Fruit fly (Drosophila melanogaster) whole organism, embryonic: Measurements from ENCODE around the gene zetaCOP.

Experiments
- ATbp ChIP-seq: fragments of 200-800 bp; sonication (Bioruptor generic); optimal IDR thresholded peaks from 2 replicates; lab custom pipeline; 2017; ENCODE audit warnings: missing biosample characterization, mild to moderate bottlenecking, missing genetic modification characterization, missing genetic modification reagents
- Atf3 ChIP-seq: fragments of 200-800 bp; sonication (Bioruptor generic); optimal IDR thresholded peaks from 3 replicates; lab custom pipeline; 2016; ENCODE audit warnings: missing biosample characterization, missing genetic modification characterization
- B-H1 ChIP-seq: fragments of 200-800 bp; sonication (Bioruptor generic); IDR thresholded peaks from 3 replicates; pipeline ENCODE4 v1.3.6; 2022; ENCODE audit warnings: missing biosample characterization, missing genetic modification characterization
- CG1024 ChIP-seq: fragments of 200-800 bp; sonication (Bioruptor generic); IDR thresholded peaks from 2 replicates; pipeline ENCODE4 v1.3.6; 2022; ENCODE audit warnings: missing biosample characterization, missing genetic modification characterization
- CG10654 ChIP-seq: fragments of 200-800 bp; sonication (Bioruptor generic); optimal IDR thresholded peaks from 2 replicates; lab custom pipeline; 2016; ENCODE audit warnings: missing biosample characterization, missing genetic modification characterization
- CG10959 ChIP-seq: fragments of 200-800 bp; sonication (Bioruptor generic); IDR thresholded peaks from 2 replicates; pipeline ENCODE4 v1.3.6; 2022; ENCODE audit warnings: missing biosample characterization, missing genetic modification characterization
- CG12155 ChIP-seq: fragments of 200-800 bp; sonication (Bioruptor generic); optimal IDR thresholded peaks from 3 replicates; lab custom pipeline; 2016; ENCODE audit warnings: missing biosample characterization, missing genetic modification characterization
- CG12236 ChIP-seq: fragments of 200-800 bp; sonication (Bioruptor generic); optimal IDR thresholded peaks from 2 replicates; lab custom pipeline; 2016; ENCODE audit warnings: missing biosample characterization, missing genetic modification characterization
- CG12391 ChIP-seq: fragments of 200-800 bp; sonication (Bioruptor generic); optimal IDR thresholded peaks from 3 replicates; lab custom pipeline; 2018; ENCODE audit warnings: missing biosample characterization, mild to moderate bottlenecking, missing genetic modification characterization, moderate library complexity
- CG14710 ChIP-seq: fragments of 200-800 bp; sonication (Bioruptor generic); optimal IDR thresholded peaks from 3 replicates; lab custom pipeline; 2019; ENCODE audit warnings: missing biosample characterization, mild to moderate bottlenecking, missing genetic modification characterization, moderate library complexity
- CG1603 ChIP-seq: fragments of 200-800 bp; sonication (Bioruptor generic); optimal IDR thresholded peaks from 2 replicates; lab custom pipeline; 2019; ENCODE audit warnings: missing biosample characterization, mild to moderate bottlenecking, missing genetic modification characterization, moderate library complexity
- CG16779 ChIP-seq: fragments of 200-800 bp; sonication (Bioruptor generic); IDR thresholded peaks from 2 replicates; pipeline ENCODE4 v1.3.6; 2022; ENCODE audit warnings: missing biosample characterization, missing genetic modification characterization
- CG17385 ChIP-seq: fragments of 200-800 bp; sonication (Bioruptor generic); optimal IDR thresholded peaks from 3 replicates; lab custom pipeline; 2018; ENCODE audit warnings: missing biosample characterization, mild to moderate bottlenecking, missing genetic modification characterization
- CG2199 ChIP-seq: fragments of 200-800 bp; sonication (Bioruptor generic); IDR thresholded peaks from 3 replicates; pipeline ENCODE4 v1.3.6; 2022; ENCODE audit warnings: missing biosample characterization, missing genetic modification characterization
- CG2875 ChIP-seq: fragments of 200-800 bp; sonication (Bioruptor generic); optimal IDR thresholded peaks from 2 replicates; lab custom pipeline; 2017; ENCODE audit warnings: missing biosample characterization, mild to moderate bottlenecking, missing genetic modification characterization, missing genetic modification reagents
- CG3065 ChIP-seq: fragments of 200-800 bp; sonication (Bioruptor generic); optimal IDR thresholded peaks from 2 replicates; lab custom pipeline; 2016; ENCODE audit warnings: missing biosample characterization, missing genetic modification characterization
- CG31365 ChIP-seq: fragments of 200-800 bp; sonication (Bioruptor generic); optimal IDR thresholded peaks from 2 replicates; lab custom pipeline; 2018; ENCODE audit warnings: missing biosample characterization, mild to moderate bottlenecking, missing genetic modification characterization
- CG3847 ChIP-seq: fragments of 200-800 bp; sonication (Bioruptor generic); IDR thresholded peaks from 2 replicates; pipeline ENCODE4 v1.3.6; 2022; ENCODE audit warnings: missing biosample characterization, missing genetic modification characterization
- CG5245 ChIP-seq: fragments of 200-800 bp; sonication (Bioruptor generic); optimal IDR thresholded peaks from 3 replicates; lab custom pipeline; 2016; ENCODE audit warnings: missing biosample characterization, missing genetic modification characterization
- CG6765 ChIP-seq: fragments of 200-800 bp; sonication (Bioruptor generic); optimal IDR thresholded peaks from 3 replicates; lab custom pipeline; 2017; ENCODE audit warnings: missing biosample characterization, mild to moderate bottlenecking, missing genetic modification characterization
- CG6791 ChIP-seq: fragments of 200-800 bp; sonication (Bioruptor generic); IDR thresholded peaks from 3 replicates; pipeline ENCODE4 v1.3.6; 2022; ENCODE audit warnings: missing biosample characterization, missing genetic modification characterization; ENCODE audit not compliant: partially characterized antibody
- CG7745 ChIP-seq: fragments of 200-800 bp; sonication (Bioruptor generic); optimal IDR thresholded peaks from 2 replicates; lab custom pipeline; 2018; ENCODE audit warnings: missing biosample characterization, mild to moderate bottlenecking, missing genetic modification characterization, moderate library complexity
- CG8290 ChIP-seq, 3 experiments: fragments of 200-800 bp; sonication (Bioruptor generic); optimal IDR thresholded peaks; 2 replicates each; lab custom pipeline; 2016 to 2019; ENCODE audit warnings: missing biosample characterization in 3 of 3, missing genetic modification characterization in 3 of 3, mild to moderate bottlenecking in 2 of 3, moderate library complexity in 1 of 3
- CG8359 ChIP-seq: fragments of 200-800 bp; sonication (Bioruptor generic); optimal IDR thresholded peaks from 2 replicates; lab custom pipeline; 2017; ENCODE audit warnings: missing biosample characterization, mild to moderate bottlenecking, missing genetic modification characterization, borderline replicate concordance
- CG8388 ChIP-seq: fragments of 200-800 bp; sonication (Bioruptor generic); optimal IDR thresholded peaks from 2 replicates; lab custom pipeline; 2019; ENCODE audit warnings: missing biosample characterization, mild to moderate bottlenecking, missing genetic modification characterization, moderate library complexity
- CTCF ChIP-seq: fragments of 200-800 bp; sonication (Bioruptor generic); optimal IDR thresholded peaks from 2 replicates; lab custom pipeline; 2017; ENCODE audit warnings: missing biosample characterization, mild to moderate bottlenecking, missing genetic modification characterization, moderate library complexity
- Lhr ChIP-seq: fragments of 200-800 bp; sonication (Bioruptor generic); optimal IDR thresholded peaks from 3 replicates; lab custom pipeline; 2017; ENCODE audit warnings: mild to moderate bottlenecking, missing biosample characterization, missing genetic modification reagents, missing genetic modification characterization
- NK7.1 ChIP-seq: fragments of 200-800 bp; sonication (Bioruptor generic); optimal IDR thresholded peaks from 3 replicates; lab custom pipeline; 2016; ENCODE audit warnings: missing biosample characterization, missing genetic modification characterization
- Nf-YB ChIP-seq: fragments of 200-800 bp; sonication (Bioruptor generic); optimal IDR thresholded peaks from 3 replicates; lab custom pipeline; 2019; ENCODE audit warnings: missing biosample characterization, mild to moderate bottlenecking, missing genetic modification characterization, moderate library complexity
- Oaz ChIP-seq: fragments of 200-800 bp; sonication (Bioruptor generic); IDR thresholded peaks from 2 replicates; pipeline ENCODE4 v1.3.6; 2022; ENCODE audit warnings: missing biosample characterization, missing genetic modification characterization
- Ptx1 ChIP-seq: fragments of 200-800 bp; sonication (Bioruptor generic); IDR thresholded peaks from 2 replicates; pipeline ENCODE4 v1.3.6; 2022; ENCODE audit warnings: missing biosample characterization, missing genetic modification characterization
- Vsx1 ChIP-seq: fragments of 200-800 bp; sonication (Bioruptor generic); optimal IDR thresholded peaks from 2 replicates; lab custom pipeline; 2017; ENCODE audit warnings: missing biosample characterization, mild to moderate bottlenecking, missing genetic modification characterization, missing genetic modification reagents
- abd-A ChIP-seq: fragments of 200-800 bp; sonication (Bioruptor generic); optimal IDR thresholded peaks from 3 replicates; lab custom pipeline; 2019; ENCODE audit warnings: missing biosample characterization, mild to moderate bottlenecking, missing genetic modification characterization, moderate library complexity
- chinmo ChIP-seq: fragments of 200-800 bp; sonication (Bioruptor generic); IDR thresholded peaks from 4 replicates; pipeline ENCODE4 v1.3.6; 2022; ENCODE audit warnings: missing biosample characterization, missing genetic modification characterization; ENCODE audit not compliant: partially characterized antibody
- dpn ChIP-seq, 2 experiments: fragments of 200-800 bp; sonication (Bioruptor generic); optimal IDR thresholded peaks; 3 replicates each; lab custom pipeline; 2016; ENCODE audit warnings: missing biosample characterization in 2 of 2, missing genetic modification characterization in 2 of 2
- emc ChIP-seq: fragments of 200-800 bp; sonication (Bioruptor generic); optimal IDR thresholded peaks from 2 replicates; lab custom pipeline; 2016; ENCODE audit warnings: missing biosample characterization, missing genetic modification characterization
- eyg ChIP-seq: fragments of 200-800 bp; sonication (Bioruptor generic); optimal IDR thresholded peaks from 3 replicates; lab custom pipeline; 2016; ENCODE audit warnings: missing biosample characterization, missing genetic modification characterization
- fd3F ChIP-seq: fragments of 200-800 bp; sonication (Bioruptor generic); optimal IDR thresholded peaks from 2 replicates; lab custom pipeline; 2018; ENCODE audit warnings: missing biosample characterization, mild to moderate bottlenecking, missing genetic modification characterization, moderate library complexity
- ftz-f1 ChIP-seq: fragments of 200-800 bp; sonication (Bioruptor generic); optimal IDR thresholded peaks from 2 replicates; lab custom pipeline; 2016; ENCODE audit warnings: missing biosample characterization, missing genetic modification characterization
- gce ChIP-seq: fragments of 200-800 bp; sonication (Bioruptor generic); IDR thresholded peaks from 3 replicates; pipeline ENCODE4 v1.3.6; 2022; ENCODE audit warnings: missing biosample characterization, missing genetic modification characterization
- gsb-n ChIP-seq: fragments of 200-800 bp; sonication (Bioruptor generic); optimal IDR thresholded peaks from 3 replicates; lab custom pipeline; 2018; ENCODE audit warnings: missing biosample characterization, mild to moderate bottlenecking, missing genetic modification characterization
- onecut ChIP-seq: fragments of 200-800 bp; sonication (Bioruptor generic); IDR thresholded peaks from 2 replicates; pipeline ENCODE4 v1.3.6; 2022; ENCODE audit warnings: missing biosample characterization, missing genetic modification characterization
- pum ChIP-seq: fragments of 200-800 bp; sonication (Bioruptor generic); optimal IDR thresholded peaks from 2 replicates; lab custom pipeline; 2016; ENCODE audit warnings: missing biosample characterization, missing genetic modification characterization
- repo ChIP-seq: fragments of 200-800 bp; sonication (Bioruptor generic); optimal IDR thresholded peaks from 2 replicates; lab custom pipeline; 2016; ENCODE audit warnings: missing biosample characterization, missing genetic modification characterization
- rib ChIP-seq: fragments of 200-800 bp; sonication (Bioruptor generic); IDR thresholded peaks from 2 replicates; pipeline ENCODE4 v1.3.6; 2022; ENCODE audit warnings: missing biosample characterization, missing genetic modification characterization
- schlank ChIP-seq: fragments of 200-800 bp; sonication (Bioruptor generic); optimal IDR thresholded peaks from 2 replicates; lab custom pipeline; 2018; ENCODE audit warnings: missing biosample characterization, mild to moderate bottlenecking, missing genetic modification characterization
- slou ChIP-seq: fragments of 200-800 bp; sonication (Bioruptor generic); optimal IDR thresholded peaks from 3 replicates; lab custom pipeline; 2016; ENCODE audit warnings: missing biosample characterization, missing genetic modification characterization
- toy ChIP-seq: fragments of 200-800 bp; sonication (Bioruptor generic); IDR thresholded peaks from 2 replicates; pipeline ENCODE4 v1.3.6; 2022; ENCODE audit warnings: missing biosample characterization, missing genetic modification characterization
- ttk ChIP-seq: fragments of 200-800 bp; sonication (Bioruptor generic); IDR thresholded peaks from 2 replicates; pipeline ENCODE4 v2.1.2; 2022; ENCODE audit warnings: missing biosample characterization, missing genetic modification characterization
- wdn ChIP-seq: fragments of 200-800 bp; sonication (Bioruptor generic); IDR thresholded peaks from 2 replicates; pipeline ENCODE4 v1.3.6; 2022; ENCODE audit warnings: missing biosample characterization, missing genetic modification characterization
- wek ChIP-seq: fragments of 200-800 bp; sonication (Bioruptor generic); optimal IDR thresholded peaks from 3 replicates; lab custom pipeline; 2018; ENCODE audit warnings: missing biosample characterization, mild to moderate bottlenecking, missing genetic modification characterization, moderate library complexity
- z ChIP-seq: fragments of 200-800 bp; sonication (Bioruptor generic); IDR thresholded peaks from 3 replicates; pipeline ENCODE4 v1.3.6; 2022; ENCODE audit warnings: missing biosample characterization, missing genetic modification characterization

Gene zetaCOP

DNA sequence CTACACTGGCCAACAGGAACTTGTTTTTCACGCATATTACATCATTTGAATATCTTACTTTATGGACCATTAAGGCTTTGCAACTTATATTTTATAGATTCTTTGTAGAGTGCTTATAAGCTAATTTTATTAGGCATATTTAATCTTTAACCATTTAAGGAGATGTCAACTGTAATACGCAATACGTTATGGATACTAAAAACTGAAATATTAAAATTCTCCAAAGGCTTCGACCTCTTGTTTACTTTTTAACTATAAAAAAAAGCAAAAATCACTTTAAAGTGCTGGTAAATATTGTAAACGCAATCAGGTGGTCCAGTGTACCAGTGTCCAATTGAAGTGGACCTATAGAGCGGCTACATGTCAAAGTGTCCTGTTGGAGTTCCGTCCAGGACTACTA lies 16.3 kb downstream of the zetaCOP start (continued):
- no peak for TF ChIP-seq Atf3 (GFP tag; lab: Kevin White, UChicago)
- peak; percentile 48 for TF ChIP-seq CG12391 (tag; lab: Kevin White, UChicago)
- TF ChIP-seq CG12236 (GFP tag; lab: Kevin White, UChicago): no peak
- no peak for TF ChIP-seq CG10654 (GFP tag; lab: Kevin White, UChicago)
- no peak for TF ChIP-seq B-H1 (GFP tag; lab: Robert Waterston, UW)
- TF ChIP-seq repo (GFP tag; lab: Kevin White, UChicago): no peak
- TF ChIP-seq emc: no peak
- no peak for TF ChIP-seq chinmo (GFP tag; lab: Robert Waterston, UW)
- TF ChIP-seq CG1024 (GFP tag; lab: Robert Waterston, UW): no peak
- no peak for TF ChIP-seq Vsx1 (GFP tag; lab: Kevin White, UChicago)
- TF ChIP-seq Ptx1 (GFP tag; lab: Robert Waterston, UW): peak; percentile 39; the same call in 1 of the 2 replicates
- TF ChIP-seq dpn (GFP tag; optimal IDR thresholded peaks at IDR 0.05; lab: Kevin White, UChicago): peak in 1 of 2 experiments; percentile 12
- TF ChIP-seq CG8290 (GFP tag; optimal IDR thresholded peaks at IDR 0.05; lab: Kevin White, UChicago): no peak
- TF ChIP-seq CG8290 (tag; optimal IDR thresholded peaks at IDR 0.05; lab: Kevin White, UChicago): no peak
- no peak for TF ChIP-seq Oaz (GFP tag; lab: Robert Waterston, UW)
- no peak for TF ChIP-seq slou (GFP tag; lab: Kevin White, UChicago)
- no peak for TF ChIP-seq CG8388 (GFP tag; lab: Kevin White, UChicago)
- no peak for TF ChIP-seq CG7745
- no peak for TF ChIP-seq onecut (GFP tag; lab: Robert Waterston, UW)
- peak; percentile 12 for TF ChIP-seq CG14710 (tag; lab: Kevin White, UChicago)
- no peak for TF ChIP-seq gsb-n
- no peak for TF ChIP-seq eyg
- no peak for TF ChIP-seq CTCF (GFP tag; lab: Kevin White, UChicago)
- TF ChIP-seq CG12155 (GFP tag; lab: Kevin White, UChicago): peak; percentile 7
- TF ChIP-seq CG5245 (GFP tag; lab: Kevin White, UChicago): no peak
- TF ChIP-seq CG17385 (GFP tag; lab: Kevin White, UChicago): peak; percentile 3
- TF ChIP-seq CG6791 (GFP tag; lab: Robert Waterston, UW): no peak
- TF ChIP-seq ttk (GFP tag; lab: Robert Waterston, UW): no peak
- TF ChIP-seq pum (GFP tag; lab: Kevin White, UChicago): no peak
- no peak; the same call in 1 of the 2 replicates for TF ChIP-seq CG3847 (GFP tag; lab: Robert Waterston, UW)
- TF ChIP-seq ftz-f1: no peak
- TF ChIP-seq wdn: no peak
- TF ChIP-seq CG2875 (GFP tag; lab: Kevin White, UChicago): no peak
- no peak for TF ChIP-seq NK7.1 (GFP tag; lab: Kevin White, UChicago)
- TF ChIP-seq CG3065 (GFP tag; lab: Kevin White, UChicago): no peak
- TF ChIP-seq CG8359 (GFP tag; lab: Kevin White, UChicago): no peak
- no peak for TF ChIP-seq CG10959 (GFP tag; lab: Robert Waterston, UW)
- TF ChIP-seq Nf-YB (GFP tag; lab: Kevin White, UChicago): no peak
- no peak for TF ChIP-seq CG2199 (GFP tag; lab: Robert Waterston, UW)
- TF ChIP-seq CG1603 (tag; lab: Kevin White, UChicago): no peak
- no peak for TF ChIP-seq rib (GFP tag; lab: Robert Waterston, UW)
- no peak for TF ChIP-seq fd3F (GFP tag; lab: Kevin White, UChicago)
- TF ChIP-seq z (GFP tag; lab: Robert Waterston, UW): no peak
- TF ChIP-seq ATbp (GFP tag; lab: Kevin White, UChicago): peak; percentile 30
- no peak for TF ChIP-seq wek (GFP tag; lab: Kevin White, UChicago)
- TF ChIP-seq gce (GFP tag; lab: Robert Waterston, UW): no peak
- TF ChIP-seq CG16779 (GFP tag; lab: Robert Waterston, UW): no peak
- TF ChIP-seq Lhr (GFP tag; lab: Kevin White, UChicago): no peak
- no peak for TF ChIP-seq abd-A (tag; lab: Kevin White, UChicago)
- no peak for TF ChIP-seq CG31365
- no peak for TF ChIP-seq schlank
- no peak for TF ChIP-seq toy
- peak; percentile 17 for TF ChIP-seq CG6765
